Fruit fly (Drosophila melanogaster): Measurements from ENCODE around the gene Membrin.

Membrin gene

DNA sequence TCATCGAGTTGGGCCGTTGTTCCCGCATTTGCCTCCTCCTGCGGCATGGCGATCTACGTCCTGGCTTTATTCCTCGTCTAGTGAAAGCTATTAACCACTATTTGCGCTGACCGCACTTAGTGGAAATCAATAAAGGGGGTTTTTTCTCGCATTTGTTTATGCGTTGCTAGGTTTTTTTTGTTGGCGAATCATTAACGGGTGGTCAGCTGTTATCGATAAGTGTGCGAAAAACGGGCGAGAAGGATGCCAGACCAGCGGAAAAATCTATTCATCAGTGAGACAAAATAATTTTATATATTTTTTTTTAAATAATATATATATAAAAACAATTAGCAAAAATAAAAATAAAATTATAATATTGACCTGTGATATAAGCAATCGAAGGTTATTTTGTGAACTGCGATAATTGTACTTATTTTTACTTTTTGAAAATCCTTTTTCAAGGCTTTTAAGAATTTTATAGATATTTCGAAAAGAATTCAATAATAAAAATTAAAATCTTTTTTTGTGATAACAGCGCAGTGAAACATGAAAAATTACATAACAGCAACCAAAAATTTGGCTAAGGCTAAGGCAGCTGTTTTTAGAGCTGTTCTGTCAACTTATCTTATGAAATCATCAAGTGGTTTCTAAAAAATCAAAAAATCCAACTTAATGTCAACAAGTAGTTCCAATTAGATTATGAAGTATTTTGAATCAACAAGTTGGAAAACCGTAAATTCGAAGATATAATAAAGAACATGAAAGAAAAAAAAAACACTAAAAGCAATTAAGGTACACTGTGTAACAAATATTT is 6.8 kb upstream of the Membrin start, which contains the start of gene Klp64D (continued):
- TF ChIP-seq tll (GFP tag; optimal IDR thresholded peaks at IDR 0.05), result no peak
- no peak for TF ChIP-seq ttk (GFP tag; IDR thresholded peaks at IDR 0.05)
- TF ChIP-seq Dp (GFP tag; optimal IDR thresholded peaks at IDR 0.05), result peak; percentile 12
- TF ChIP-seq ssp (GFP tag; IDR thresholded peaks at IDR 0.05), result no peak
- no peak for TF ChIP-seq disco-r (GFP tag; optimal IDR thresholded peaks at IDR 0.05)
- TF ChIP-seq CG17385 (GFP tag; optimal IDR thresholded peaks at IDR 0.05), result no peak
- no peak for TF ChIP-seq br (optimal IDR thresholded peaks at IDR 0.05)
- TF ChIP-seq phol (tag; optimal IDR thresholded peaks at IDR 0.05), result peak; percentile 26
- no peak for TF ChIP-seq sim (GFP tag; IDR thresholded peaks at IDR 0.05)
- TF ChIP-seq org-1 (GFP tag; optimal IDR thresholded peaks at IDR 0.05), result no peak
- no peak for TF ChIP-seq CG15479 (GFP tag; optimal IDR thresholded peaks at IDR 0.05)
- peak; percentile 53 for TF ChIP-seq MBD-R2 (GFP tag; IDR thresholded peaks at IDR 0.05)
- TF ChIP-seq tna (GFP tag; IDR thresholded peaks at IDR 0.05; ENCODE audit: partially characterized antibody), result no peak
- no peak for TF ChIP-seq CG30431 (GFP tag; optimal IDR thresholded peaks at IDR 0.05)
- TF ChIP-seq grau (tag; optimal IDR thresholded peaks at IDR 0.05), result peak; percentile 43
- no peak for TF ChIP-seq CG15011 (GFP tag; optimal IDR thresholded peaks at IDR 0.05)
- TF ChIP-seq aop (GFP tag; IDR thresholded peaks at IDR 0.05), result no peak
- TF ChIP-seq CG7839 (tag; optimal IDR thresholded peaks at IDR 0.05), result peak; percentile 40
- TF ChIP-seq Sry-β (GFP tag; optimal IDR thresholded peaks at IDR 0.05), result no peak
- TF ChIP-seq rib (GFP tag; IDR thresholded peaks at IDR 0.05), result peak; percentile 69
- no peak for TF ChIP-seq CG3065 (GFP tag; optimal IDR thresholded peaks at IDR 0.05)
- no peak for TF ChIP-seq Camta (GFP tag; optimal IDR thresholded peaks at IDR 0.05)
- TF ChIP-seq CG17328 (GFP tag; IDR thresholded peaks at IDR 0.05), result 0 out of 2 replicates have a peak, but pooled peaks have one; percentile 13
- no peak for TF ChIP-seq Mes4 (GFP tag; optimal IDR thresholded peaks at IDR 0.05)
- no peak for TF ChIP-seq Asciz (GFP tag; optimal IDR thresholded peaks at IDR 0.05)
- TF ChIP-seq D (optimal IDR thresholded peaks at IDR 0.05), result no peak
- TF ChIP-seq D (GFP tag; optimal IDR thresholded peaks at IDR 0.05), result no peak
- no peak for TF ChIP-seq CG7745 (tag; optimal IDR thresholded peaks at IDR 0.05)
- no peak for TF ChIP-seq Lhr (GFP tag; optimal IDR thresholded peaks at IDR 0.05)
- TF ChIP-seq Kr (GFP tag; optimal IDR thresholded peaks at IDR 0.05), result no peak
- TF ChIP-seq HLH3B (GFP tag; IDR thresholded peaks at IDR 0.05), result no peak
- no peak for TF ChIP-seq NK7.1 (GFP tag; optimal IDR thresholded peaks at IDR 0.05)
- no peak for TF ChIP-seq CG10366 (GFP tag; IDR thresholded peaks at IDR 0.05)
- TF ChIP-seq CG9727 (GFP tag; optimal IDR thresholded peaks at IDR 0.05), result no peak
- no peak for TF ChIP-seq HmgD (GFP tag; optimal IDR thresholded peaks at IDR 0.05)
- TF ChIP-seq danr (GFP tag; IDR thresholded peaks at IDR 0.05), result no peak
- TF ChIP-seq eyg (GFP tag; optimal IDR thresholded peaks at IDR 0.05), result no peak
- TF ChIP-seq CG17612 (GFP tag; IDR thresholded peaks at IDR 0.05), result no peak
- no peak for TF ChIP-seq CG1024 (GFP tag; IDR thresholded peaks at IDR 0.05)
- TF ChIP-seq Pdp1 (GFP tag; optimal IDR thresholded peaks at IDR 0.05), result peak in 1 of 2 experiments; percentile 36
- no peak for TF ChIP-seq chif (GFP tag; optimal IDR thresholded peaks at IDR 0.05)
- TF ChIP-seq CG8944 (GFP tag; optimal IDR thresholded peaks at IDR 0.05), result no peak
- no peak for TF ChIP-seq Lim3 (GFP tag; IDR thresholded peaks at IDR 0.05)
- no peak for TF ChIP-seq CG8281 (tag; optimal IDR thresholded peaks at IDR 0.05)
- TF ChIP-seq ash1 (GFP tag; optimal IDR thresholded peaks at IDR 0.05), result no peak
- no peak for TF ChIP-seq CG7556 (GFP tag; optimal IDR thresholded peaks at IDR 0.05)
- TF ChIP-seq fd102C (GFP tag; optimal IDR thresholded peaks at IDR 0.05), result no peak
- no peak for TF ChIP-seq CG16813 (GFP tag; IDR thresholded peaks at IDR 0.05; ENCODE audit: partially characterized antibody)
- no peak for TF ChIP-seq Opbp (GFP tag; IDR thresholded peaks at IDR 0.05; ENCODE audit: partially characterized antibody)
- TF ChIP-seq bbx (GFP tag; IDR thresholded peaks at IDR 0.05; ENCODE audit: partially characterized antibody), result no peak

Data from whole organism, embryonic.